Worm (Caenorhabditis elegans) whole organism, L2 larva: ENCODE data around the gene smg-3.

Experiments used
- ZK546.5 ChIP-seq: sonication (generic microtip); optimal IDR thresholded peaks from 2 replicates; lab custom pipeline; 2017; ENCODE audit warnings: missing biosample characterization, missing genetic modification characterization
- aly-2 ChIP-seq: fragments of 150-350 bp; optimal IDR thresholded peaks from 2 replicates; lab custom pipeline; 2014; ENCODE audit warnings: missing biosample characterization, missing genetic modification characterization
- mbf-1 ChIP-seq: sonication (generic microtip); optimal IDR thresholded peaks from 2 replicates; lab custom pipeline; 2017; ENCODE audit warnings: missing biosample characterization, missing genetic modification characterization
- nhr-237 ChIP-seq: fragments of 150-350 bp; optimal IDR thresholded peaks from 2 replicates; lab custom pipeline; 2014; ENCODE audit warnings: missing biosample characterization, missing genetic modification characterization
- zag-1 ChIP-seq: fragments of 150-350 bp; optimal IDR thresholded peaks from 2 replicates; lab custom pipeline; 2014; ENCODE audit warnings: missing biosample characterization, missing genetic modification characterization

ce11 chrIV:6329339-6329738, 43.6 kb downstream of the smg-3 start, which contains the start of gene seu-1:
- TF ChIP-seq ZK546.5 (tag; lab: Kevin White, UChicago) (no peak), aly-2 (tag; lab: Kevin White, UChicago) (no peak), nhr-237 (tag; lab: Kevin White, UChicago) (no peak), zag-1 (tag; lab: Kevin White, UChicago) (no peak), mbf-1 (tag; lab: Kevin White, UChicago) (no peak)
